Worm (Caenorhabditis elegans) whole organism, L3 larva: ENCODE measurements around the gene pqn-87.

Experiments
- ZK546.5 ChIP-seq: sonication (generic microtip); optimal IDR thresholded peaks from 2 replicates; lab custom pipeline; 2017; ENCODE audit warnings: missing biosample characterization, missing genetic modification characterization
- aly-2 ChIP-seq: fragments of 150-350 bp; optimal IDR thresholded peaks from 2 replicates; lab custom pipeline; 2014; ENCODE audit warnings: missing biosample characterization, missing genetic modification characterization
- ama-1 ChIP-seq: fragments of 150-350 bp; optimal IDR thresholded peaks from 2 replicates; lab custom pipeline; 2018
- ceh-82 ChIP-seq: fragments of 150-350 bp; optimal IDR thresholded peaks from 2 replicates; lab custom pipeline; 2014; ENCODE audit warnings: missing biosample characterization, missing genetic modification characterization
- egl-5 ChIP-seq: fragments of 150-350 bp; optimal IDR thresholded peaks from 2 replicates; lab custom pipeline; 2017; ENCODE audit warnings: missing biosample characterization, missing genetic modification reagents, missing genetic modification characterization, inconsistent platforms
- elt-3 ChIP-seq, 3 experiments: fragments of 150-350 bp in 1 of 3; sonication (generic microtip) in 2 of 3; optimal IDR thresholded peaks; 2 replicates in 2 of 3; 4 replicates in 1 of 3; lab custom pipeline; 2014 to 2017; ENCODE audit warnings: missing biosample characterization in 3 of 3, missing genetic modification characterization in 3 of 3
- lin-39 ChIP-seq: fragments of 150-350 bp; optimal IDR thresholded peaks from 2 replicates; lab custom pipeline; 2018; ENCODE audit warnings: missing biosample characterization, missing genetic modification reagents, missing genetic modification characterization
- mdl-1 ChIP-seq: fragments of 150-350 bp; optimal IDR thresholded peaks from 2 replicates; lab custom pipeline; 2014; ENCODE audit warnings: missing biosample characterization, missing genetic modification characterization
- nhr-12 ChIP-seq: fragments of 150-350 bp; optimal IDR thresholded peaks from 2 replicates; lab custom pipeline; 2014; ENCODE audit warnings: missing biosample characterization, missing genetic modification characterization
- nhr-76 ChIP-seq: fragments of 150-350 bp; sonication (generic microtip); optimal IDR thresholded peaks from 5 replicates; lab custom pipeline; 2014; ENCODE audit warnings: missing biosample characterization, missing genetic modification characterization
- tbx-2 ChIP-seq: sonication (generic microtip); optimal IDR thresholded peaks from 2 replicates; lab custom pipeline; 2016; ENCODE audit warnings: mild to moderate bottlenecking, missing genetic modification characterization, missing compliant biosample characterization
- unc-62 ChIP-seq: fragments of 150-350 bp; sonication (generic microtip); optimal IDR thresholded peaks from 4 replicates; lab custom pipeline; 2014; ENCODE audit warnings: missing biosample characterization, missing genetic modification reagents, missing genetic modification characterization
- ztf-11 ChIP-seq: fragments of 150-350 bp; optimal IDR thresholded peaks from 2 replicates; lab custom pipeline; 2014; ENCODE audit warnings: missing biosample characterization, missing genetic modification characterization

DNA sequence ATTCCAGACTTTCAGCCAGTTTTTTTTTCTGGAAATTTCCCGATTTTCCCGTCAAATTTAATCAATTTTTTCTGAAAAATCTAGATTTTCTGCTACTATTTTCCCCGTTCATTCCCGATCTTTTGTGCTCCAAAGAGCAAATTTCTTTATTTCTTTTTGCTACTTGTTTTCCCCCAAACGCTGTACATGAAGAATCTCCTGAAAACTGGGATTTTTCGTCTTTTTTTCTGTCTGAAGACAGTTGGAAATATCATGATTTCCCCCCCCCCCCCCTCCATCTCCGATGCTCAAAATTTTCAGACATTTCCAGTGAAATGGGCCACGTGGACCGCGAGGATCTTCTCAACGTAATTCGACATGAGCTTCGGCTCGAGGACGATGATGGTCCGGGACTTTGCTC lies 3.1 kb upstream of the pqn-87 start, which contains the start of gene sinh-1:
- no peak for TF ChIP-seq mdl-1
- TF ChIP-seq ZK546.5 (tag; lab: Kevin White, UChicago): no peak
- no peak for TF ChIP-seq aly-2 (tag; lab: Kevin White, UChicago)
- no peak for TF ChIP-seq ama-1 (lab: Kevin White, UChicago)
- no peak for TF ChIP-seq unc-62 (GFP tag; lab: Kevin White, UChicago)
- TF ChIP-seq lin-39 (tag; lab: Kevin White, UChicago): no peak
- no peak for TF ChIP-seq nhr-76 (tag; lab: Kevin White, UChicago)
- TF ChIP-seq egl-5 (tag; lab: Kevin White, UChicago): no peak
- no peak for TF ChIP-seq elt-3 (tag; optimal IDR thresholded peaks at IDR 0.05; lab: Kevin White, UChicago)
- no peak for TF ChIP-seq tbx-2
- TF ChIP-seq ztf-11 (tag; lab: Kevin White, UChicago): no peak
- no peak for TF ChIP-seq nhr-12
- no peak for TF ChIP-seq ceh-82
